Fruit fly (Drosophila melanogaster) whole organism, embryonic: ENCODE results near the gene TM9SF3.

ENCODE experiments used
- Ada2b ChIP-seq: fragments of 200-800 bp; sonication (Bioruptor generic); IDR thresholded peaks from 2 replicates; pipeline ENCODE4 v1.3.6; 2022; ENCODE audit warnings: missing biosample characterization, missing genetic modification characterization
- Adf1 ChIP-seq: fragments of 200-800 bp; sonication (Bioruptor generic); IDR thresholded peaks from 2 replicates; pipeline ENCODE4 v1.3.6; 2022; ENCODE audit warnings: missing biosample characterization, missing genetic modification characterization
- C15 ChIP-seq: fragments of 200-800 bp; sonication (Bioruptor generic); IDR thresholded peaks from 3 replicates; pipeline ENCODE4 v1.3.6; 2022; ENCODE audit warnings: missing biosample characterization, missing genetic modification characterization
- CG10209 ChIP-seq: fragments of 200-800 bp; sonication (Bioruptor generic); optimal IDR thresholded peaks from 3 replicates; lab custom pipeline; 2017; ENCODE audit warnings: missing biosample characterization, mild to moderate bottlenecking, missing genetic modification characterization, missing genetic modification reagents
- CG11093 ChIP-seq: fragments of 200-800 bp; sonication (Bioruptor generic); IDR thresholded peaks from 3 replicates; pipeline ENCODE4 v1.3.6; 2022; ENCODE audit warnings: missing biosample characterization, missing genetic modification characterization
- CG11456 ChIP-seq: fragments of 200-800 bp; sonication (Bioruptor generic); IDR thresholded peaks from 3 replicates; pipeline ENCODE4 v1.3.6; 2022; ENCODE audit warnings: missing biosample characterization, missing genetic modification characterization
- CG11504 ChIP-seq: fragments of 200-800 bp; sonication (Bioruptor generic); optimal IDR thresholded peaks from 3 replicates; lab custom pipeline; 2019; ENCODE audit warnings: missing biosample characterization, mild to moderate bottlenecking, missing genetic modification characterization, moderate library complexity
- CG14014 ChIP-seq: fragments of 200-800 bp; sonication (Bioruptor generic); IDR thresholded peaks from 2 replicates; pipeline ENCODE4 v1.3.6; 2022; ENCODE audit warnings: missing biosample characterization, missing genetic modification characterization
- CG14050 ChIP-seq: fragments of 200-800 bp; sonication (Bioruptor generic); IDR thresholded peaks from 3 replicates; pipeline ENCODE4 v1.3.6; 2022; ENCODE audit warnings: missing biosample characterization, missing genetic modification characterization
- CG15011 ChIP-seq: fragments of 200-800 bp; sonication (Bioruptor generic); optimal IDR thresholded peaks from 3 replicates; lab custom pipeline; 2018; ENCODE audit warnings: missing biosample characterization, mild to moderate bottlenecking, missing genetic modification characterization
- CG1602 ChIP-seq: fragments of 200-800 bp; sonication (Bioruptor generic); optimal IDR thresholded peaks from 3 replicates; lab custom pipeline; 2016; ENCODE audit warnings: missing biosample characterization, missing genetic modification characterization
- CG16815 ChIP-seq: fragments of 200-800 bp; sonication (Bioruptor generic); optimal IDR thresholded peaks from 3 replicates; lab custom pipeline; 2017; ENCODE audit warnings: missing biosample characterization, mild to moderate bottlenecking, missing genetic modification characterization
- CG17802 ChIP-seq: fragments of 200-800 bp; sonication (Bioruptor generic); optimal IDR thresholded peaks from 2 replicates; lab custom pipeline; 2018; ENCODE audit warnings: missing biosample characterization, mild to moderate bottlenecking, missing genetic modification characterization, moderate library complexity
- CG18764 ChIP-seq: fragments of 200-800 bp; sonication (Bioruptor generic); optimal IDR thresholded peaks from 3 replicates; lab custom pipeline; 2016; ENCODE audit warnings: missing biosample characterization, missing genetic modification characterization
- CG2678 ChIP-seq: fragments of 200-800 bp; sonication (Bioruptor generic); optimal IDR thresholded peaks from 3 replicates; lab custom pipeline; 2019; ENCODE audit warnings: missing biosample characterization, mild to moderate bottlenecking, missing genetic modification characterization, moderate library complexity
- CG3281 ChIP-seq: fragments of 200-800 bp; sonication (Bioruptor generic); optimal IDR thresholded peaks from 3 replicates; lab custom pipeline; 2017; ENCODE audit warnings: missing biosample characterization, mild to moderate bottlenecking, missing genetic modification characterization
- CG3847 ChIP-seq: fragments of 200-800 bp; sonication (Bioruptor generic); IDR thresholded peaks from 2 replicates; pipeline ENCODE4 v1.3.6; 2022; ENCODE audit warnings: missing biosample characterization, missing genetic modification characterization
- CG4328 ChIP-seq: fragments of 200-800 bp; sonication (Bioruptor generic); optimal IDR thresholded peaks from 3 replicates; lab custom pipeline; 2017; ENCODE audit warnings: missing biosample characterization, missing genetic modification reagents, missing genetic modification characterization
- CG4424 ChIP-seq: fragments of 200-800 bp; sonication (Bioruptor generic); optimal IDR thresholded peaks from 3 replicates; lab custom pipeline; 2016; ENCODE audit warnings: missing biosample characterization, missing genetic modification characterization
- CG5953 ChIP-seq: fragments of 200-800 bp; sonication (Bioruptor generic); IDR thresholded peaks from 2 replicates; pipeline ENCODE4 v1.3.6; 2022; ENCODE audit warnings: missing biosample characterization, missing genetic modification characterization
- CG6254 ChIP-seq: fragments of 200-800 bp; sonication (Bioruptor generic); optimal IDR thresholded peaks from 3 replicates; lab custom pipeline; 2017; ENCODE audit warnings: mild to moderate bottlenecking, missing biosample characterization, missing genetic modification reagents, missing genetic modification characterization
- CG6272 ChIP-seq: fragments of 200-800 bp; sonication (Bioruptor generic); IDR thresholded peaks from 2 replicates; pipeline ENCODE4 v1.3.6; 2022; ENCODE audit warnings: missing biosample characterization, missing genetic modification characterization
- CG7271 ChIP-seq: fragments of 200-800 bp; sonication (Bioruptor generic); optimal IDR thresholded peaks from 2 replicates; lab custom pipeline; 2018; ENCODE audit warnings: missing biosample characterization, mild to moderate bottlenecking, missing genetic modification characterization, moderate library complexity
- D19A ChIP-seq: fragments of 200-800 bp; optimal IDR thresholded peaks from 3 replicates; lab custom pipeline; 2019; ENCODE audit warnings: missing biosample characterization, mild to moderate bottlenecking, missing genetic modification characterization, moderate library complexity
- Fer2 ChIP-seq: fragments of 200-800 bp; sonication (Bioruptor generic); optimal IDR thresholded peaks from 2 replicates; lab custom pipeline; 2018; ENCODE audit warnings: missing biosample characterization, mild to moderate bottlenecking, missing genetic modification characterization, moderate library complexity
- H2.0 ChIP-seq: fragments of 200-800 bp; sonication (Bioruptor generic); IDR thresholded peaks from 2 replicates; pipeline ENCODE4 v1.3.6; 2022; ENCODE audit warnings: missing biosample characterization, missing genetic modification characterization
- Opbp ChIP-seq: fragments of 200-800 bp; sonication (Bioruptor generic); IDR thresholded peaks from 3 replicates; pipeline ENCODE4 v1.3.6; 2022; ENCODE audit warnings: missing biosample characterization, missing genetic modification characterization; ENCODE audit not compliant: partially characterized antibody
- PHDP ChIP-seq: fragments of 200-800 bp; sonication (Bioruptor generic); optimal IDR thresholded peaks from 3 replicates; lab custom pipeline; 2018; ENCODE audit warnings: missing biosample characterization, mild to moderate bottlenecking, missing genetic modification characterization, moderate library complexity
- Sry-β ChIP-seq: fragments of 200-800 bp; sonication (Bioruptor generic); optimal IDR thresholded peaks from 2 replicates; lab custom pipeline; 2018; ENCODE audit warnings: missing biosample characterization, mild to moderate bottlenecking, missing genetic modification characterization, moderate library complexity
- TFAM ChIP-seq: fragments of 200-800 bp; sonication (Bioruptor generic); optimal IDR thresholded peaks from 2 replicates; lab custom pipeline; 2017; ENCODE audit warnings: missing biosample characterization, missing genetic modification characterization, inconsistent platforms
- Xbp1 ChIP-seq: fragments of 200-800 bp; sonication (Bioruptor generic); optimal IDR thresholded peaks from 3 replicates; lab custom pipeline; 2016; ENCODE audit warnings: missing biosample characterization, mild to moderate bottlenecking, missing genetic modification characterization
- ab ChIP-seq: fragments of 200-800 bp; sonication (Bioruptor generic); optimal IDR thresholded peaks from 2 replicates; lab custom pipeline; 2016; ENCODE audit warnings: missing biosample characterization, missing genetic modification characterization
- ac ChIP-seq: fragments of 200-800 bp; sonication (Bioruptor generic); optimal IDR thresholded peaks from 3 replicates; lab custom pipeline; 2017; ENCODE audit warnings: missing biosample characterization, mild to moderate bottlenecking, missing genetic modification characterization
- caup ChIP-seq: fragments of 200-800 bp; sonication (Bioruptor generic); optimal IDR thresholded peaks from 3 replicates; lab custom pipeline; 2017; ENCODE audit warnings: missing biosample characterization, mild to moderate bottlenecking, missing genetic modification characterization, moderate library complexity; ENCODE audit not compliant: severe bottlenecking
- cg ChIP-seq: fragments of 200-800 bp; sonication (Bioruptor generic); optimal IDR thresholded peaks from 3 replicates; lab custom pipeline; 2019; ENCODE audit warnings: missing biosample characterization, mild to moderate bottlenecking, missing genetic modification characterization, moderate library complexity
- chm ChIP-seq: fragments of 200-800 bp; sonication (Bioruptor generic); IDR thresholded peaks from 2 replicates; pipeline ENCODE4 v1.3.6; 2022; ENCODE audit warnings: missing biosample characterization, missing genetic modification characterization
- dmrt99B ChIP-seq: fragments of 200-800 bp; sonication (Bioruptor generic); optimal IDR thresholded peaks from 2 replicates; lab custom pipeline; 2018; ENCODE audit warnings: missing biosample characterization, mild to moderate bottlenecking, missing genetic modification characterization, moderate library complexity
- dysf ChIP-seq: fragments of 200-800 bp; sonication (Bioruptor generic); IDR thresholded peaks from 3 replicates; pipeline ENCODE4 v1.3.6; 2022; ENCODE audit warnings: missing biosample characterization, missing genetic modification characterization
- fd3F ChIP-seq: fragments of 200-800 bp; sonication (Bioruptor generic); optimal IDR thresholded peaks from 2 replicates; lab custom pipeline; 2018; ENCODE audit warnings: missing biosample characterization, mild to moderate bottlenecking, missing genetic modification characterization, moderate library complexity
- gcm2 ChIP-seq: fragments of 200-800 bp; sonication (Bioruptor generic); optimal IDR thresholded peaks from 2 replicates; lab custom pipeline; 2016; ENCODE audit warnings: missing biosample characterization, missing genetic modification characterization
- grau ChIP-seq: fragments of 200-800 bp; optimal IDR thresholded peaks from 3 replicates; lab custom pipeline; 2019; ENCODE audit warnings: missing biosample characterization, mild to moderate bottlenecking, missing genetic modification characterization, moderate library complexity
- gro ChIP-seq: fragments of 200-800 bp; sonication (Bioruptor generic); optimal IDR thresholded peaks from 2 replicates; lab custom pipeline; 2016; ENCODE audit warnings: missing biosample characterization, missing genetic modification characterization
- hkb ChIP-seq, 2 experiments: fragments of 200-800 bp in 1 of 2; fragments of >200 bp in 1 of 2; sonication (Bioruptor generic) in 1 of 2; IDR thresholded peaks in 1 of 2; optimal IDR thresholded peaks in 1 of 2; 2 replicates each; pipeline versions ENCODE4 v1.3.6 to Lab custom; 2017 to 2022; ENCODE audit warnings: missing biosample characterization in 1 of 2, missing genetic modification characterization in 1 of 2
- nerfin-2 ChIP-seq: fragments of 200-800 bp; sonication (Bioruptor generic); IDR thresholded peaks from 2 replicates; pipeline ENCODE4 v1.3.6; 2022; ENCODE audit warnings: missing biosample characterization, missing genetic modification characterization; ENCODE audit not compliant: partially characterized antibody
- otp ChIP-seq: fragments of 200-800 bp; sonication (Bioruptor generic); IDR thresholded peaks from 3 replicates; pipeline ENCODE4, ENCODE4 v1.3.6; 2022; ENCODE audit warnings: missing biosample characterization, missing genetic modification characterization
- seq ChIP-seq: fragments of 200-800 bp; sonication (Bioruptor generic); IDR thresholded peaks from 2 replicates; pipeline ENCODE4 v1.3.6; 2022; ENCODE audit warnings: missing biosample characterization, missing genetic modification characterization
- sim ChIP-seq: fragments of 200-800 bp; sonication (Bioruptor generic); IDR thresholded peaks from 2 replicates; pipeline ENCODE4 v1.3.6; 2022; ENCODE audit warnings: missing biosample characterization, missing genetic modification characterization
- toy ChIP-seq: fragments of 200-800 bp; sonication (Bioruptor generic); IDR thresholded peaks from 2 replicates; pipeline ENCODE4 v1.3.6; 2022; ENCODE audit warnings: missing biosample characterization, missing genetic modification characterization
- trh ChIP-seq: fragments of 200-800 bp; sonication (Bioruptor generic); optimal IDR thresholded peaks from 2 replicates; lab custom pipeline; 2016; ENCODE audit warnings: missing biosample characterization, missing genetic modification characterization
- vvl ChIP-seq: fragments of 200-800 bp; sonication (Bioruptor generic); IDR thresholded peaks from 2 replicates; pipeline ENCODE4 v1.3.6; 2022; ENCODE audit warnings: missing biosample characterization, missing genetic modification characterization
- yki ChIP-seq: fragments of >200 bp; optimal IDR thresholded peaks from 3 replicates; lab custom pipeline; 2018

The TM9SF3 gene

DNA sequence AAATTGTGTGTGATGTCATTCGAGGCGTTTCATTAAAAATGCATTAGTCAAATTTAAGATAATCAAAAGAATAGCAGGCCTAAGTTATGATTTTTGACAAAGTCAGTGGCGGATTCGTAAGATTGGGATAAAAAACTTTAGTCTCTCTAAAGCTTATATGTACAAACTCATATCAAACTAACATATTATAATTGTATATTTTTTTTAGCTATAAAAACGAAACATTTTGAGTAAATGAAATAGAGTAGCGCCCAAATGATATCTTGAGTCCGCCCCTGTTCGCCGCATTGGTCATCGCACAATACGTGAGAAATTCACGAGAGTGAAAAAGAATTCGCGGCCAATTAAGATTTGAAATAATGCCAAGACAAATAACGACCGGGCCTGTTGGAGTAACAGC is 49.4 kb downstream of the TM9SF3 start (continued):
- TF ChIP-seq gro (GFP tag; lab: Kevin White, UChicago) (no peak), Xbp1 (GFP tag; lab: Kevin White, UChicago) (peak; percentile 50), gcm2 (GFP tag; lab: Kevin White, UChicago) (no peak), D19A (tag; lab: Kevin White, UChicago) (no peak), Opbp (no peak), PHDP (tag; lab: Kevin White, UChicago) (peak; percentile 57), CG11093 (peak; percentile 49; the same call in 1 of the 3 replicates), cg (GFP tag; lab: Kevin White, UChicago) (no peak), CG4328 (GFP tag; lab: Kevin White, UChicago) (no peak), CG3847 (GFP tag; lab: Robert Waterston, UW) (peak; percentile 32; the same call in 1 of the 2 replicates), CG4424 (peak; percentile 37), CG15011 (GFP tag; lab: Kevin White, UChicago) (no peak), Ada2b (GFP tag; lab: Robert Waterston, UW) (peak; percentile 80), CG11456 (peak; percentile 77; the same call in 2 of the 3 replicates), CG10209 (GFP tag; lab: Kevin White, UChicago) (peak; percentile 29), dysf (GFP tag; lab: Robert Waterston, UW) (peak; percentile 74), CG14050 (GFP tag; lab: Robert Waterston, UW) (peak; percentile 31; the same call in 2 of the 3 replicates), H2.0 (GFP tag; lab: Robert Waterston, UW) (peak; percentile 65), CG16815 (peak; percentile 26), Fer2 (tag; lab: Kevin White, UChicago) (peak; percentile 22), nerfin-2 (GFP tag; lab: Robert Waterston, UW) (no peak), yki (lab: Kevin White, UChicago) (no peak), CG2678 (tag; lab: Kevin White, UChicago) (peak; percentile 67), CG6272 (no peak), Sry-β (GFP tag; lab: Kevin White, UChicago) (no peak), CG18764 (GFP tag; lab: Kevin White, UChicago) (no peak), dmrt99B (peak; percentile 46), ac (GFP tag; lab: Kevin White, UChicago) (no peak), grau (tag; lab: Kevin White, UChicago) (peak; percentile 63), CG11504 (peak; percentile 72), C15 (0 out of 3 replicates have a peak, but pooled peaks have one; percentile 35), caup (GFP tag; lab: Kevin White, UChicago) (peak; percentile 25), CG3281 (peak; percentile 37), hkb (optimal IDR thresholded peaks at IDR 0.05; lab: Kevin White, UChicago) (no peak), hkb (GFP tag; IDR thresholded peaks at IDR 0.05; lab: Robert Waterston, UW) (peak; percentile 56), CG5953 (no peak), toy (GFP tag; lab: Robert Waterston, UW) (no peak), Adf1 (GFP tag; lab: Robert Waterston, UW) (no peak), fd3F (GFP tag; lab: Kevin White, UChicago) (peak; percentile 58), CG14014 (peak; percentile 64), sim (GFP tag; lab: Robert Waterston, UW) (no peak), otp (GFP tag; lab: Robert Waterston, UW) (no peak), chm (GFP tag; lab: Robert Waterston, UW) (no peak), trh (GFP tag; lab: Kevin White, UChicago) (no peak), CG1602 (GFP tag; lab: Kevin White, UChicago) (peak; percentile 9), vvl (GFP tag; lab: Robert Waterston, UW) (peak; percentile 56), CG7271 (tag; lab: Kevin White, UChicago) (no peak), CG6254 (GFP tag; lab: Kevin White, UChicago) (no peak), seq (0 out of 2 replicates have a peak, but pooled peaks have one; percentile 38), TFAM (GFP tag; lab: Kevin White, UChicago) (no peak), CG17802 (no peak), ab (GFP tag; lab: Kevin White, UChicago) (no peak)
